Fruit fly (Drosophila melanogaster): ENCODE results near the gene RIOK1.

Gene RIOK1

dm6 chr3L:11681794-11682193 lies 33.5 kb upstream of the RIOK1 start, which contains the start of gene TfIIEalpha (continued):
- no peak for TF ChIP-seq pan (optimal IDR thresholded peaks at IDR 0.05)
- no peak for TF ChIP-seq pan (GFP tag; optimal IDR thresholded peaks at IDR 0.05 in 1 of 2, IDR thresholded peaks at IDR 0.05 in 1 of 2)
- TF ChIP-seq unc-4 (GFP tag; IDR thresholded peaks at IDR 0.05; ENCODE audit: partially characterized antibody) = no peak
- TF ChIP-seq CG4820 (GFP tag; optimal IDR thresholded peaks at IDR 0.05) = no peak
- TF ChIP-seq CG5245 (GFP tag; optimal IDR thresholded peaks at IDR 0.05) = no peak
- no peak for TF ChIP-seq slp2 (GFP tag; optimal IDR thresholded peaks at IDR 0.05)
- TF ChIP-seq esg (GFP tag; conservative IDR thresholded peaks at IDR 0.05) = no peak
- TF ChIP-seq ci (GFP tag; IDR thresholded peaks at IDR 0.05) = no peak
- no peak for TF ChIP-seq shn (GFP tag; optimal IDR thresholded peaks at IDR 0.05)
- TF ChIP-seq CG17912 (GFP tag; optimal IDR thresholded peaks at IDR 0.05) = no peak
- TF ChIP-seq D19A (tag; optimal IDR thresholded peaks at IDR 0.05) = no peak
- peak; percentile 25 for TF ChIP-seq grau (tag; optimal IDR thresholded peaks at IDR 0.05)
- no peak for TF ChIP-seq CG31365 (tag; optimal IDR thresholded peaks at IDR 0.05)
- no peak for TF ChIP-seq vfl (GFP tag; optimal IDR thresholded peaks at IDR 0.05)
- TF ChIP-seq az2 (GFP tag; optimal IDR thresholded peaks at IDR 0.05) = no peak
- TF ChIP-seq ro (GFP tag; IDR thresholded peaks at IDR 0.05) = no peak
- TF ChIP-seq Camta (GFP tag; optimal IDR thresholded peaks at IDR 0.05) = peak; percentile 17
- TF ChIP-seq sc (optimal IDR thresholded peaks at IDR 0.05) = no peak
- TF ChIP-seq sc (GFP tag; optimal IDR thresholded peaks at IDR 0.05) = no peak
- TF ChIP-seq CG4328 (GFP tag; optimal IDR thresholded peaks at IDR 0.05) = no peak
- no peak for TF ChIP-seq CG31224 (GFP tag; IDR thresholded peaks at IDR 0.05)
- TF ChIP-seq hkb (optimal IDR thresholded peaks at IDR 0.05) = no peak
- TF ChIP-seq hkb (GFP tag; IDR thresholded peaks at IDR 0.05) = no peak
- no peak for TF ChIP-seq CG5953 (GFP tag; IDR thresholded peaks at IDR 0.05)
- TF ChIP-seq cato (GFP tag; optimal IDR thresholded peaks at IDR 0.05; ENCODE audit: borderline replicate concordance) = no peak
- no peak for TF ChIP-seq CG1602 (GFP tag; optimal IDR thresholded peaks at IDR 0.05)
- no peak for TF ChIP-seq NfI (GFP tag; optimal IDR thresholded peaks at IDR 0.05)
- peak; percentile 99 for TF ChIP-seq gfzf (GFP tag; optimal IDR thresholded peaks at IDR 0.05)
- TF ChIP-seq CG1792 (GFP tag; optimal IDR thresholded peaks at IDR 0.05) = no peak
- TF ChIP-seq zfh2 (GFP tag; optimal IDR thresholded peaks at IDR 0.05) = peak; percentile 8
- no peak for TF ChIP-seq ac (GFP tag; optimal IDR thresholded peaks at IDR 0.05)
- no peak for TF ChIP-seq CG4707 (GFP tag; optimal IDR thresholded peaks at IDR 0.05)
- TF ChIP-seq sob (GFP tag; IDR thresholded peaks at IDR 0.05) = peak; percentile 44; the same call in 1 of the 2 replicates
- TF ChIP-seq Mad (GFP tag; optimal IDR thresholded peaks at IDR 0.05) = peak; percentile 19
- no peak for TF ChIP-seq CG2202 (tag; optimal IDR thresholded peaks at IDR 0.05)
- no peak for TF ChIP-seq zfh1 (GFP tag; IDR thresholded peaks at IDR 0.05)
- TF ChIP-seq CG32532 (GFP tag; IDR thresholded peaks at IDR 0.05) = peak; percentile 41; the same call in 1 of the 2 replicates
- no peak for TF ChIP-seq Asciz (GFP tag; optimal IDR thresholded peaks at IDR 0.05)
- no peak; the same call in 2 of the 3 replicates for TF ChIP-seq CG34422 (GFP tag; IDR thresholded peaks at IDR 0.05)
- peak; percentile 11 for TF ChIP-seq Fer1 (GFP tag; optimal IDR thresholded peaks at IDR 0.05)
- no peak for TF ChIP-seq gcm2 (GFP tag; optimal IDR thresholded peaks at IDR 0.05)
- TF ChIP-seq croc (GFP tag; conservative IDR thresholded peaks at IDR 0.05) = no peak
- no peak for TF ChIP-seq Neu2 (GFP tag; optimal IDR thresholded peaks at IDR 0.05; ENCODE audit: borderline replicate concordance)
- TF ChIP-seq CG6791 (GFP tag; IDR thresholded peaks at IDR 0.05; ENCODE audit: partially characterized antibody) = peak; percentile 56
- TF ChIP-seq CG18619 (GFP tag; optimal IDR thresholded peaks at IDR 0.05) = no peak
- TF ChIP-seq onecut (GFP tag; IDR thresholded peaks at IDR 0.05) = no peak
- TF ChIP-seq Hand (GFP tag; optimal IDR thresholded peaks at IDR 0.05) = no peak
- TF ChIP-seq tna (GFP tag; IDR thresholded peaks at IDR 0.05; ENCODE audit: partially characterized antibody) = no peak
- TF ChIP-seq aop (GFP tag; IDR thresholded peaks at IDR 0.05) = no peak
- no peak for TF ChIP-seq wdn (GFP tag; IDR thresholded peaks at IDR 0.05)
- no peak for TF ChIP-seq Oli (tag; optimal IDR thresholded peaks at IDR 0.05)
- no peak for TF ChIP-seq Meics (GFP tag; optimal IDR thresholded peaks at IDR 0.05)
- TF ChIP-seq CG7556 (GFP tag; optimal IDR thresholded peaks at IDR 0.05) = no peak
